Fruit fly (Drosophila melanogaster): ENCODE measurements around the gene CG11975.

The CG11975 gene

dm6 chr3R:9013765-9014380 is 20.8 kb downstream of the CG11975 start (continued):
- TF ChIP-seq Hr39 (GFP tag; optimal IDR thresholded peaks at IDR 0.05) (no peak), CG16779 (tag; optimal IDR thresholded peaks at IDR 0.05) (no peak), CG6854 (GFP tag; optimal IDR thresholded peaks at IDR 0.05) (no peak), OdsH (GFP tag; optimal IDR thresholded peaks at IDR 0.05) (no peak), topi (GFP tag; optimal IDR thresholded peaks at IDR 0.05) (peak; percentile 57), fd85E (GFP tag; optimal IDR thresholded peaks at IDR 0.05) (no peak), eg (GFP tag; IDR thresholded peaks at IDR 0.05) (peak; percentile 60), Hr4 (GFP tag; optimal IDR thresholded peaks at IDR 0.05) (no peak), CG32006 (GFP tag; optimal IDR thresholded peaks at IDR 0.05) (no peak), svp (GFP tag) (peak; percentile 28), vri (GFP tag; optimal IDR thresholded peaks at IDR 0.05) (peak; percentile 99), acj6 (GFP tag; optimal IDR thresholded peaks at IDR 0.05) (peak; percentile 64), CG3919 (GFP tag; optimal IDR thresholded peaks at IDR 0.05) (no peak), lz (GFP tag; optimal IDR thresholded peaks at IDR 0.05) (peak; percentile 68), Eip78C (GFP tag) (peak; percentile 80), CG31627 (GFP tag; optimal IDR thresholded peaks at IDR 0.05) (peak; percentile 75), pdm3 (GFP tag; optimal IDR thresholded peaks at IDR 0.05) (no peak), CG6163 (GFP tag; IDR thresholded peaks at IDR 0.05) (peak; percentile 48; the same call in 2 of the 3 replicates), CG8319 (GFP tag; optimal IDR thresholded peaks at IDR 0.05) (no peak), salr (GFP tag; optimal IDR thresholded peaks at IDR 0.05) (no peak), CG6792 (GFP tag; optimal IDR thresholded peaks at IDR 0.05) (peak; percentile 47), Sox15 (GFP tag; optimal IDR thresholded peaks at IDR 0.05) (peak; percentile 21), dac (GFP tag; optimal IDR thresholded peaks at IDR 0.05) (peak; percentile 37), CG3032 (tag; optimal IDR thresholded peaks at IDR 0.05) (peak; percentile 54), CG7368 (GFP tag; optimal IDR thresholded peaks at IDR 0.05) (no peak), CG11902 (GFP tag; optimal IDR thresholded peaks at IDR 0.05) (peak; percentile 34), fd59A (GFP tag; optimal IDR thresholded peaks at IDR 0.05) (no peak), Gug (GFP tag; IDR thresholded peaks at IDR 0.05) (0 out of 2 replicates have a peak, but pooled peaks have one; percentile 16), Blimp-1 (GFP tag; optimal IDR thresholded peaks at IDR 0.05) (no peak), fkh (GFP tag; optimal IDR thresholded peaks at IDR 0.05) (peak; percentile 68)

dm6 chr3R:9014859-9015466 is 21.9 kb downstream of the CG11975 start, which contains the start of the genes Kcmf1, Sf3b5 and CG11986:
Gene Kcmf1, minus strand, starts transcription at chr3R:9014909.
Gene Sf3b5, minus strand, starts transcription at chr3R:9015341.
Gene CG11986, plus strand, starts transcription at chr3R:9015446.
- TF ChIP-seq fkh (GFP tag; optimal IDR thresholded peaks at IDR 0.05) (peak; percentile 61), CG10631 (GFP tag; optimal IDR thresholded peaks at IDR 0.05) (no peak), Eip78C (GFP tag) (peak; percentile 14), CG34406 (GFP tag; optimal IDR thresholded peaks at IDR 0.05) (no peak), CG8632 (GFP tag; optimal IDR thresholded peaks at IDR 0.05) (no peak), Ets96B (tag; optimal IDR thresholded peaks at IDR 0.05) (no peak), fd85E (GFP tag; optimal IDR thresholded peaks at IDR 0.05) (no peak), CG4318 (GFP tag; optimal IDR thresholded peaks at IDR 0.05) (no peak), svp (GFP tag) (no peak)

DNA sequence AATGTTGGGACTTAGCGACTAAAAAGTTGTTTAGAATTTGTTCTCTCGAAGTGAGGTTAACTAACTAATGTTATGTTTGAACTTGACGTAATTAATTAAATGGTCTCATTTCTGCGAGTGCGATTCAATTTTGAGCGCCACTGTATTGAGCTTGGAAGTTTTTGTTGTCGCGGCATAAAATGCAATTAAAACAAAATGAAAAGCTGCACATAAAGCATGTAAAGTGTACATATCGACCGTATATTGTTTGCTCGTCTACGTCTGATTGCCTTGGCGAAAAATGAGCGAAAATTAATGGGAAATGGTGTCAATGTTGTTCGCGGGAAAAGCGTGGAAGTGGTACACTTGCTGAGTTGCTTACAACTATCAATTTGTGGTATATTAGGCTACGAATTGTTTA is 23.8 kb downstream of the CG11975 start:
- TF ChIP-seq CG3032 (tag; optimal IDR thresholded peaks at IDR 0.05) = no peak
- TF ChIP-seq dsx (GFP tag; optimal IDR thresholded peaks at IDR 0.05; ENCODE audit: poor library complexity, severe bottlenecking) = no peak
- no peak for TF ChIP-seq CG32006 (GFP tag; optimal IDR thresholded peaks at IDR 0.05)
- TF ChIP-seq vri (GFP tag; optimal IDR thresholded peaks at IDR 0.05) = no peak
- no peak for TF ChIP-seq CG11762 (GFP tag; optimal IDR thresholded peaks at IDR 0.05; ENCODE audit: insufficient read depth)
- no peak for TF ChIP-seq Sox15 (GFP tag; optimal IDR thresholded peaks at IDR 0.05)
- no peak for TF ChIP-seq Eip75B (GFP tag; optimal IDR thresholded peaks at IDR 0.05)
- TF ChIP-seq OdsH (GFP tag; optimal IDR thresholded peaks at IDR 0.05) = no peak
- no peak for TF ChIP-seq ss (GFP tag; optimal IDR thresholded peaks at IDR 0.05)
- TF ChIP-seq Ets21C (GFP tag; optimal IDR thresholded peaks at IDR 0.05) = no peak

Data from whole organism, prepupa.